Worm (Caenorhabditis elegans) whole organism, L4 larva: ENCODE measurements around the gene tsp-4.

Source experiments
- F49E8.2 ChIP-seq: sonication (generic microtip); optimal IDR thresholded peaks from 2 replicates; lab custom pipeline; 2016; ENCODE audit warnings: missing compliant biosample characterization, mild to moderate bottlenecking, missing genetic modification characterization, borderline replicate concordance
- R02D3.7 ChIP-seq: fragments of 150-350 bp; sonication (generic microtip); optimal IDR thresholded peaks from 3 replicates; lab custom pipeline; 2014; ENCODE audit warnings: missing biosample characterization, missing genetic modification characterization
- daf-19 ChIP-seq: fragments of 200-800 bp; sonication (Bioruptor generic); conservative IDR thresholded peaks from 2 replicates; pipeline ENCODE4 v1.3.6; 2022; ENCODE audit warnings: missing genetic modification characterization, missing compliant biosample characterization
- egl-27 ChIP-seq: sonication (generic microtip); optimal IDR thresholded peaks from 3 replicates; lab custom pipeline; 2017; ENCODE audit warnings: missing biosample characterization, missing genetic modification reagents, missing genetic modification characterization
- lin-15B ChIP-seq: fragments of 150-350 bp; sonication (generic microtip); optimal IDR thresholded peaks from 3 replicates; lab custom pipeline; 2014; ENCODE audit warnings: missing biosample characterization, missing genetic modification characterization
- pqm-1 ChIP-seq: sonication (generic microtip); optimal IDR thresholded peaks from 2 replicates; lab custom pipeline; 2017; ENCODE audit warnings: missing biosample characterization, missing genetic modification characterization
- snpc-4 ChIP-seq: fragments of 150-350 bp; optimal IDR thresholded peaks from 2 replicates; lab custom pipeline; 2014; ENCODE audit warnings: missing biosample characterization, missing genetic modification characterization
- vab-7 ChIP-seq: fragments of 200-800 bp; sonication (Bioruptor generic); IDR thresholded peaks from 2 replicates; pipeline ENCODE4 v1.3.6; 2022; ENCODE audit warnings: missing genetic modification reagents, missing genetic modification characterization, missing compliant biosample characterization

DNA sequence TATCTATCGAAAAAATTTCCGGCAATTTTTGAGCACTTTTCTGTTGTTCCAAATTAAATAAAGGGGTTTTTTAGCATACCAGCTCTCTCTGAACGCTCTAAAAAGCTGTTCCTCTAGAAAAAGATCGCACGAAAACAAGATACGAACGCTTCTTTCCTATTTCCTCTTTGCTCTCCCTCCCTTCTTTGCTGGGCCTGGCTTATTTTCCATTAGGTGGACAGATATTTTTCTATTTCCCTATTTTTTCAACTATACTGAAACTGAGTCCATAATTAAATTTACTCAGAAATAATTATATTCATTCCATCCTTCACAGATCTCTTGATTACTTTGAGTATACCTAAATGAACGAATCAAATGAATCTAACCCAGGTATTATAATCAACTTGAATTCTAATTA is 18.1 kb downstream of the tsp-4 start, which contains the start of gene sru-18:
- no peak for TF ChIP-seq pqm-1 (tag; lab: Kevin White, UChicago)
- no peak for TF ChIP-seq lin-15B (tag; lab: Kevin White, UChicago)
- TF ChIP-seq daf-19 = no peak
- no peak for TF ChIP-seq egl-27 (tag; lab: Kevin White, UChicago)
- no peak for TF ChIP-seq F49E8.2 (tag; lab: Kevin White, UChicago)
- TF ChIP-seq vab-7 = no peak
- no peak for TF ChIP-seq R02D3.7 (tag; lab: Kevin White, UChicago)
- TF ChIP-seq snpc-4 (tag; lab: Kevin White, UChicago) = no peak
